Fruit fly (Drosophila melanogaster): Measurements from ENCODE around the gene Osi3.

Osi3 gene

dm6 chr3R:6170737-6171136 is 44.9 kb upstream of the Osi3 start (continued):
- TF ChIP-seq tna (GFP tag; IDR thresholded peaks at IDR 0.05; ENCODE audit: partially characterized antibody) = no peak
- no peak for TF ChIP-seq ci (GFP tag; IDR thresholded peaks at IDR 0.05)
- no peak for TF ChIP-seq tx (GFP tag; optimal IDR thresholded peaks at IDR 0.05)
- TF ChIP-seq Ssrp (tag; optimal IDR thresholded peaks at IDR 0.05) = no peak
- peak; percentile 47 for TF ChIP-seq Hsf (GFP tag; optimal IDR thresholded peaks at IDR 0.05)
- TF ChIP-seq org-1 (GFP tag; optimal IDR thresholded peaks at IDR 0.05) = no peak
- TF ChIP-seq Six4 (GFP tag; optimal IDR thresholded peaks at IDR 0.05) = no peak
- TF ChIP-seq dysf (GFP tag; IDR thresholded peaks at IDR 0.05) = no peak
- TF ChIP-seq Fer2 (tag; optimal IDR thresholded peaks at IDR 0.05) = no peak
- no peak for TF ChIP-seq fu2 (GFP tag; optimal IDR thresholded peaks at IDR 0.05)
- no peak for TF ChIP-seq Atf-2 (GFP tag; optimal IDR thresholded peaks at IDR 0.05)
- no peak for TF ChIP-seq CG8388 (GFP tag; optimal IDR thresholded peaks at IDR 0.05)
- no peak for TF ChIP-seq sna (GFP tag; IDR thresholded peaks at IDR 0.05; ENCODE audit: partially characterized antibody)
- TF ChIP-seq Drgx (GFP tag; IDR thresholded peaks at IDR 0.05) = no peak
- no peak for TF ChIP-seq CG8765 (GFP tag; IDR thresholded peaks at IDR 0.05)
- TF ChIP-seq gt (GFP tag; IDR thresholded peaks at IDR 0.05) = no peak
- peak in 1 of 2 experiments; percentile 63 for TF ChIP-seq prd (optimal IDR thresholded peaks at IDR 0.05)
- no peak for TF ChIP-seq prd (GFP tag; IDR thresholded peaks at IDR 0.05)
- peak; percentile 8 for TF ChIP-seq CG15601 (tag; optimal IDR thresholded peaks at IDR 0.05)
- peak; percentile 75 for TF ChIP-seq amos (GFP tag; IDR thresholded peaks at IDR 0.05; ENCODE audit: partially characterized antibody)
- no peak for TF ChIP-seq CG12104 (GFP tag; optimal IDR thresholded peaks at IDR 0.05)
- no peak for TF ChIP-seq ash1 (GFP tag; optimal IDR thresholded peaks at IDR 0.05)
- no peak for TF ChIP-seq CG4820 (GFP tag; optimal IDR thresholded peaks at IDR 0.05)
- TF ChIP-seq Dbx (GFP tag; IDR thresholded peaks at IDR 0.05) = peak; percentile 54; the same call in 2 of the 3 replicates
- TF ChIP-seq CG18599 (GFP tag; optimal IDR thresholded peaks at IDR 0.05) = no peak
- no peak for TF ChIP-seq CG2678 (tag; optimal IDR thresholded peaks at IDR 0.05)
- no peak for TF ChIP-seq Trl (optimal IDR thresholded peaks at IDR 0.05)
- peak; percentile 15 for TF ChIP-seq Trl (GFP tag; optimal IDR thresholded peaks at IDR 0.05)
- TF ChIP-seq mirr (GFP tag; optimal IDR thresholded peaks at IDR 0.05) = no peak
- TF ChIP-seq chn (GFP tag; optimal IDR thresholded peaks at IDR 0.05) = no peak
- no peak for TF ChIP-seq cad (GFP tag; optimal IDR thresholded peaks at IDR 0.05)
- TF ChIP-seq chif (GFP tag; optimal IDR thresholded peaks at IDR 0.05) = no peak
- TF ChIP-seq Aef1 (GFP tag; IDR thresholded peaks at IDR 0.05) = no peak
- no peak for TF ChIP-seq CG10321 (GFP tag; IDR thresholded peaks at IDR 0.05)
- TF ChIP-seq CG8359 (GFP tag; optimal IDR thresholded peaks at IDR 0.05; ENCODE audit: borderline replicate concordance) = no peak
- TF ChIP-seq ranshi (GFP tag; IDR thresholded peaks at IDR 0.05) = no peak
- no peak for TF ChIP-seq Mad (GFP tag; optimal IDR thresholded peaks at IDR 0.05)
- TF ChIP-seq sug (tag; optimal IDR thresholded peaks at IDR 0.05) = peak; percentile 25
- no peak for TF ChIP-seq NfI (GFP tag; optimal IDR thresholded peaks at IDR 0.05)
- no peak for TF ChIP-seq lov (optimal IDR thresholded peaks at IDR 0.05)
- TF ChIP-seq lov (GFP tag; IDR thresholded peaks at IDR 0.05) = no peak
- no peak for TF ChIP-seq nau (GFP tag; optimal IDR thresholded peaks at IDR 0.05)
- no peak for TF ChIP-seq CG2202 (tag; optimal IDR thresholded peaks at IDR 0.05)
- TF ChIP-seq Mes4 (GFP tag; optimal IDR thresholded peaks at IDR 0.05) = no peak
- no peak for TF ChIP-seq CG4730 (GFP tag; IDR thresholded peaks at IDR 0.05)
- peak; percentile 84 for TF ChIP-seq CG8478 (optimal IDR thresholded peaks at IDR 0.05)
- TF ChIP-seq Dll (GFP tag; IDR thresholded peaks at IDR 0.05; ENCODE audit: partially characterized antibody) = no peak
- TF ChIP-seq da (GFP tag; optimal IDR thresholded peaks at IDR 0.05) = no peak
- no peak for TF ChIP-seq CG17802 (tag; optimal IDR thresholded peaks at IDR 0.05)
- TF ChIP-seq disco-r (GFP tag; optimal IDR thresholded peaks at IDR 0.05) = no peak
- TF ChIP-seq CG7556 (GFP tag; optimal IDR thresholded peaks at IDR 0.05) = no peak
- TF ChIP-seq CG10366 (GFP tag; IDR thresholded peaks at IDR 0.05) = no peak
- no peak for TF ChIP-seq CG30020 (tag; optimal IDR thresholded peaks at IDR 0.05)
- no peak for TF ChIP-seq btn (GFP tag; optimal IDR thresholded peaks at IDR 0.05)

Measured in whole organism, embryonic.